Worm (Caenorhabditis elegans): ENCODE data around the gene glr-4.

DNA sequence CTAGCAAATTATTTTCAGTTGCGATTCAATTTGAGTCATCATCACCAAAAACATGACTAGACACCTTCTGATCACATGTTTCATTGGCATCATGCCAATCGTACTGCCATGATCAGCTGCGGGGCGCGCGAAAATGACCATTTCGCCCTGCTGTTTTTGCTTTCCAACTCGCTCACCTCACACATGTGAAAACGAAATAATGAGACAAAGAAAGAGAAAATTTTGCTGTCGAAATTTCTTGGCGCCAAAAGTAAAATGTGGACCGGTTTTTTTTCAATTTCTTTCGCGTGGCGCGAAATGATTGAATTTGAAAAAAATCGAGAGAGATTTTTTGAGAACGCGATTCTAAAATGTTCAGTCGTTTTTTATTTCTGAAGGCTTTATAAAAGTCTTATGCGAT is 12.8 kb upstream of the glr-4 start:
- TF ChIP-seq elt-3 (tag; optimal IDR thresholded peaks at IDR 0.05) (no peak), nhr-237 (tag; optimal IDR thresholded peaks at IDR 0.05) (no peak)
